Fruit fly (Drosophila melanogaster): ENCODE results near the gene CG42831.

DNA sequence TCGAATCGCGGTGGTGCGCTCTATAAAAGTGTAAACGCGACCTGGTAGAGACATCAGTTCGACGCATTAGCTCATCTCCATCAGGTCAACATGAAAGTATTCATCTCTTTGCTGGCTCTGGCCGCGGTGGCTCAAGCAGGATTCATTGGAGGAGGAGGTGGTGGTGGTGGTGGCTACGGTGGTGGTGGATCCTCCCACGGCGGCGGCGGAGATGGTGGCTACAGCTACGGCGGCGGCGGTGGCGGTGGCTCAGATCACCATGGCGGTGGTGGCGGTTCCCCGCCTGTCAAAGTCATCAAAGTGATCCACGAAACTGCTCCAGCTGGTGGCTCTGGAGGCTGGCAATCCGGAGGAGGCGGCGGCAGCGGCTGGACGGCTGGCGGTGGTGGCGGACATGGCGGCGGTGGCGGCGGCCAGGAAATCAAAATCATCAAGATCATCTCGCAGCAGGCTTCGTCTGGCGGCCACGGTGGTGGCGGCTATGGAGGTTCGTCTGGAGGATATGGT lies 13.4 kb upstream of the CG42831 start, which contains the start of gene CG12523:
- TF ChIP-seq svp (GFP tag) (no peak), CG9139 (GFP tag; optimal IDR thresholded peaks at IDR 0.05) (no peak), CG8119 (GFP tag; IDR thresholded peaks at IDR 0.05) (no peak), net (GFP tag; optimal IDR thresholded peaks at IDR 0.05) (no peak), Sox14 (GFP tag; optimal IDR thresholded peaks at IDR 0.05) (no peak), OdsH (GFP tag; optimal IDR thresholded peaks at IDR 0.05) (no peak), pdm3 (GFP tag; optimal IDR thresholded peaks at IDR 0.05) (no peak), vri (GFP tag; optimal IDR thresholded peaks at IDR 0.05) (no peak), CG8632 (GFP tag; optimal IDR thresholded peaks at IDR 0.05) (no peak), Hr39 (GFP tag; optimal IDR thresholded peaks at IDR 0.05) (no peak), esn (GFP tag; optimal IDR thresholded peaks at IDR 0.05) (no peak), Ets21C (GFP tag; optimal IDR thresholded peaks at IDR 0.05) (no peak)

Data from whole organism, prepupa.